Fruit fly (Drosophila melanogaster): Measurements from ENCODE around the gene Daxx.

Daxx gene

DNA sequence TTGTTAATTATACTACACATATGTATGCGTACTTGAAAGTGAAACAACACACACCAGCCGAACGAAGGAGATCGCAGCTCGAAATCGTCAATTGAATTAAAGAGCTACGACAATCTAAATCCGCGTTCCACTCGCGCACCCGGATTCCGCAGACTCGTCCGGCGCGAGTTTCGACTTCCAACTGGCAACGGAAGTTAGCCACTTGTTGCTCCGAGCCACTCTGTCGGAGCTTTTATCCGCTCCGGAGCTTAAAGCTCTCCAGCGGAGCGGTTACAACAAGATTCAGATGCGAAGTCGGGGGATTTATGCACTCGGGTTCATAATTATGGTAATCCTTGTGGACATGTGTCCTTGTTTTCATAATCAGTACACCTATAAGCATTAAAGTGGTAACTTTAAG, 15.2 kb upstream of the Daxx start, which contains the start of gene Rchy1 (continued):
- peak; percentile 33 for TF ChIP-seq CG10543 (GFP tag; optimal IDR thresholded peaks at IDR 0.05)
- TF ChIP-seq ewg (GFP tag; optimal IDR thresholded peaks at IDR 0.05), result no peak
- TF ChIP-seq ap (GFP tag; IDR thresholded peaks at IDR 0.05), result no peak
- no peak for TF ChIP-seq CG17612 (GFP tag; IDR thresholded peaks at IDR 0.05)
- TF ChIP-seq zen2 (GFP tag; IDR thresholded peaks at IDR 0.05; ENCODE audit: partially characterized antibody), result no peak
- no peak for TF ChIP-seq hkb (optimal IDR thresholded peaks at IDR 0.05)
- peak; percentile 51; the same call in 1 of the 2 replicates for TF ChIP-seq hkb (GFP tag; IDR thresholded peaks at IDR 0.05)
- no peak for TF ChIP-seq wdn (GFP tag; IDR thresholded peaks at IDR 0.05)
- TF ChIP-seq tin (GFP tag; optimal IDR thresholded peaks at IDR 0.05), result no peak
- TF ChIP-seq CG2712 (tag; optimal IDR thresholded peaks at IDR 0.05), result no peak
- TF ChIP-seq CG10979 (tag; optimal IDR thresholded peaks at IDR 0.05), result no peak
- no peak for TF ChIP-seq H2.0 (GFP tag; IDR thresholded peaks at IDR 0.05)
- no peak for TF ChIP-seq CG9727 (GFP tag; optimal IDR thresholded peaks at IDR 0.05)
- peak; percentile 48; the same call in 1 of the 3 replicates for TF ChIP-seq otp (GFP tag; IDR thresholded peaks at IDR 0.05)
- TF ChIP-seq Spps (tag; optimal IDR thresholded peaks at IDR 0.05), result no peak
- no peak for TF ChIP-seq sens (GFP tag)
- peak; percentile 26 for TF ChIP-seq B-H2 (GFP tag; optimal IDR thresholded peaks at IDR 0.05)
- TF ChIP-seq dmrt99B (tag; optimal IDR thresholded peaks at IDR 0.05), result no peak
- no peak for TF ChIP-seq CG6813 (GFP tag; optimal IDR thresholded peaks at IDR 0.05)
- TF ChIP-seq Doc3 (GFP tag; IDR thresholded peaks at IDR 0.05; ENCODE audit: partially characterized antibody), result no peak
- no peak for TF ChIP-seq sima (GFP tag; optimal IDR thresholded peaks at IDR 0.05)
- TF ChIP-seq psq (GFP tag; optimal IDR thresholded peaks at IDR 0.05), result no peak
- no peak for TF ChIP-seq Gsc (GFP tag; IDR thresholded peaks at IDR 0.05)
- no peak for TF ChIP-seq CG4404 (GFP tag; IDR thresholded peaks at IDR 0.05)
- TF ChIP-seq MBD-R2 (GFP tag; IDR thresholded peaks at IDR 0.05), result peak; percentile 11; the same call in 1 of the 2 replicates
- TF ChIP-seq CG33557 (GFP tag; optimal IDR thresholded peaks at IDR 0.05), result no peak
- TF ChIP-seq CG4820 (GFP tag; optimal IDR thresholded peaks at IDR 0.05), result no peak
- TF ChIP-seq CG18011 (GFP tag; optimal IDR thresholded peaks at IDR 0.05), result no peak
- no peak for TF ChIP-seq Doc2 (GFP tag; IDR thresholded peaks at IDR 0.05)
- no peak for TF ChIP-seq crp (GFP tag; optimal IDR thresholded peaks at IDR 0.05)
- TF ChIP-seq Ets97D (GFP tag; optimal IDR thresholded peaks at IDR 0.05), result peak; percentile 73
- no peak for TF ChIP-seq dan (GFP tag; IDR thresholded peaks at IDR 0.05)
- TF ChIP-seq chm (GFP tag; IDR thresholded peaks at IDR 0.05), result peak; percentile 77; the same call in 1 of the 2 replicates
- TF ChIP-seq Side (GFP tag; optimal IDR thresholded peaks at IDR 0.05), result no peak
- TF ChIP-seq en (GFP tag; optimal IDR thresholded peaks at IDR 0.05), result no peak
- no peak for TF ChIP-seq gsb (GFP tag; IDR thresholded peaks at IDR 0.05)
- TF ChIP-seq CG43689 (GFP tag; IDR thresholded peaks at IDR 0.05), result no peak
- peak; percentile 46 for TF ChIP-seq Meics (GFP tag; optimal IDR thresholded peaks at IDR 0.05)
- TF ChIP-seq Gug (GFP tag; IDR thresholded peaks at IDR 0.05), result no peak
- TF ChIP-seq Bdp1 (GFP tag; optimal IDR thresholded peaks at IDR 0.05), result no peak
- no peak for TF ChIP-seq unc-4 (GFP tag; IDR thresholded peaks at IDR 0.05; ENCODE audit: partially characterized antibody)
- no peak for TF ChIP-seq Dip3 (GFP tag; optimal IDR thresholded peaks at IDR 0.05)
- TF ChIP-seq gcm (GFP tag; optimal IDR thresholded peaks at IDR 0.05), result no peak
- TF ChIP-seq ttk (GFP tag; IDR thresholded peaks at IDR 0.05), result no peak
- TF ChIP-seq CG6689 (GFP tag; IDR thresholded peaks at IDR 0.05), result no peak
- no peak for TF ChIP-seq ems (GFP tag; optimal IDR thresholded peaks at IDR 0.05)
- peak; percentile 35 for TF ChIP-seq CG12769 (tag; optimal IDR thresholded peaks at IDR 0.05)
- TF ChIP-seq CG10321 (GFP tag; IDR thresholded peaks at IDR 0.05), result no peak
- no peak for TF ChIP-seq tll (GFP tag; optimal IDR thresholded peaks at IDR 0.05)
- 0 out of 2 replicates have a peak, but pooled peaks have one; percentile 6 for TF ChIP-seq CG14441 (GFP tag; IDR thresholded peaks at IDR 0.05)
- TF ChIP-seq CG8281 (tag; optimal IDR thresholded peaks at IDR 0.05), result no peak
- no peak for TF ChIP-seq Elba2 (GFP tag; optimal IDR thresholded peaks at IDR 0.05)

All from whole organism, embryonic.